Fruit fly (Drosophila melanogaster): ENCODE data around the gene mtgo.
A peak's percentile ranks its signal among the peaks of the same experiment; 100 is the strongest.

- TF ChIP-seq insv (optimal IDR thresholded peaks at IDR 0.05) (no peak), h (optimal IDR thresholded peaks at IDR 0.05) (no peak), Myc (optimal IDR thresholded peaks at IDR 0.05) (no peak), psq (optimal IDR thresholded peaks at IDR 0.05) (peak; percentile 46)
Measured at dm6 chr2L:16703008-16703510, 158.2 kb downstream of the mtgo start.
